Worm (Caenorhabditis elegans): ENCODE results near the gene R07B7.8.

Gene R07B7.8

DNA sequence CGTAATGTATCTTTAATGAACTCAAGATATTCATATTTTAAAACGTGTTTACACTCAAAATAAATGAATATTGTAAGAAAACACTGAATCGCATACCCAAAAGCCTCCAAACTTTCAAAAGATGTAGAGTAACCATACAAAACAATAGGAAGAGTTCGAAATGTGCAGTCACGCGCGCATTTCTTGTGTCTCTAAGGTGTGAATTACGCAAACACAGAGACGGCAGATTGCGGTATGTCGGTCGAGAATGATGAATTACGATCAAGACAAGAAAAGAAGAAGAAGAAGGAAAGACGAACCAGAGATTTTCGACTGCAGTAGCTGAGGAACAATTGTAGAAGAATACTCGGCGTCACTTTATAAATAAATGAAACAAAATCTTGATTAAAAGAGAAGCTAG, 27.3 kb upstream of the R07B7.8 start, which contains the start of gene lhpp-1:
Gene lhpp-1, minus strand, starts transcription at position 354 of the 400 bp plus-strand sequence.
- no peak for TF ChIP-seq hmg-4 (GFP tag; optimal IDR thresholded peaks at IDR 0.05)
- no peak for TF ChIP-seq pes-1 (GFP tag; IDR thresholded peaks at IDR 0.05)
- no peak for TF ChIP-seq tra-4 (tag; optimal IDR thresholded peaks at IDR 0.05)
- no peak for TF ChIP-seq ama-1 (optimal IDR thresholded peaks at IDR 0.05)
- no peak for TF ChIP-seq ceh-36 (tag; optimal IDR thresholded peaks at IDR 0.05)
- TF ChIP-seq flt-1 (GFP tag; IDR thresholded peaks at IDR 0.05), result no peak
- TF ChIP-seq tbx-11 (GFP tag; IDR thresholded peaks at IDR 0.05), result no peak
- no peak for TF ChIP-seq ceh-13 (GFP tag; optimal IDR thresholded peaks at IDR 0.05)
- no peak for TF ChIP-seq sea-1 (GFP tag; conservative IDR thresholded peaks at IDR 0.05)

DNA sequence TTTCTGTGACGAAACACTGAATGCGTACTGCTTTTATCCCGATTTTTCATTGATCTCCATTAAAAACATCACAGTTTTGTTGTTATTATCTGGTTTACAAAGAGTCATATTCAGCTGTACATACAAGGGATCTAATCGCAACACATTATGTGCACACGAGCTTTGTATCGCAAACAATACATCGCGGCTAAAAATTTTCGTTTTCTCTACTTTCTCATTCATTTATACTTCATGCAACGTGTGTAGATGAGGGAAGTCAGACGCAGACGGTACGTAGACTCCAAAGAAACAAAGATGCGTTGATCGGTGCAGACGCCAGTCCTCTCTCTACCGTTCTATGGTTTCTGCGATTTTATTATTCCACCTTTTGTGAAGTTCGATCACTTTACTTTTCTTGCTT, 22.7 kb upstream of the R07B7.8 start, which contains the start of gene nhr-136:
Gene nhr-136, plus strand, starts transcription at position 301 of the 400 bp plus-strand sequence.
- TF ChIP-seq sea-1 (GFP tag; conservative IDR thresholded peaks at IDR 0.05) (no peak), scrt-1 (GFP tag; IDR thresholded peaks at IDR 0.05) (no peak), flt-1 (GFP tag; IDR thresholded peaks at IDR 0.05) (no peak), tbx-11 (GFP tag; IDR thresholded peaks at IDR 0.05) (no peak), hmg-4 (GFP tag; optimal IDR thresholded peaks at IDR 0.05) (no peak), tra-4 (tag; optimal IDR thresholded peaks at IDR 0.05) (no peak), F13C5.2 (tag; optimal IDR thresholded peaks at IDR 0.05) (no peak), ceh-13 (GFP tag; optimal IDR thresholded peaks at IDR 0.05) (no peak), ama-1 (optimal IDR thresholded peaks at IDR 0.05) (no peak), ceh-36 (tag; optimal IDR thresholded peaks at IDR 0.05) (no peak), B0310.2 (tag; optimal IDR thresholded peaks at IDR 0.05) (no peak), pes-1 (GFP tag; IDR thresholded peaks at IDR 0.05) (no peak), tbx-37 (GFP tag; conservative IDR thresholded peaks at IDR 0.05) (no peak), hmbx-1 (tag; optimal IDR thresholded peaks at IDR 0.05) (no peak), hnd-1 (tag; optimal IDR thresholded peaks at IDR 0.05) (no peak), aly-1 (tag; optimal IDR thresholded peaks at IDR 0.05) (no peak), ets-7 (tag; optimal IDR thresholded peaks at IDR 0.05) (no peak)

DNA sequence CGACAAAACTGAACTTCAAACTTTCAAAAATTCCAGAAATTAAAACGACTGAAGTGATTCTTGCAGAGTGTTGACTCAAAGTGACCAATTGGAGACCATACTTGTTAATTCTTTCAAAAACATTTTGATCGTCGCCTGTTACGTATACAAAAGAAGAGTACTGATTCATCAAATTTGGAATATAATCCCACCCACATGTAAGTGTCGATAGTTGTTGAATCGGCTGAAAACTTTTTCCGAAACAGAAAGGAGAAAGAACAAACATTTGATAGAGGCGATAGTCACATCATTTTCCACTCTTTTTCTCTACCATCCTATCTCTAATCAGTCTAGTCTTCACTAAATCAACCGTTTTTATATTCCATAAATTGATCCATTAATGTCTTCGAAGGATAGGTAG, 19.8 kb upstream of the R07B7.8 start, which contains the start of gene nhr-153:
Gene nhr-153, plus strand, starts transcription at position 301 of the 400 bp plus-strand sequence.
- TF ChIP-seq aly-1 (tag; optimal IDR thresholded peaks at IDR 0.05) (no peak), tra-4 (tag; optimal IDR thresholded peaks at IDR 0.05) (no peak), ceh-36 (tag; optimal IDR thresholded peaks at IDR 0.05) (no peak), ets-7 (tag; optimal IDR thresholded peaks at IDR 0.05) (no peak), F13C5.2 (tag; optimal IDR thresholded peaks at IDR 0.05) (no peak), scrt-1 (GFP tag; IDR thresholded peaks at IDR 0.05) (no peak), hmg-4 (GFP tag; optimal IDR thresholded peaks at IDR 0.05) (no peak), hmbx-1 (tag; optimal IDR thresholded peaks at IDR 0.05) (no peak), B0310.2 (tag; optimal IDR thresholded peaks at IDR 0.05) (no peak), tbx-37 (GFP tag; conservative IDR thresholded peaks at IDR 0.05) (no peak), ceh-13 (GFP tag; optimal IDR thresholded peaks at IDR 0.05) (no peak), flt-1 (GFP tag; IDR thresholded peaks at IDR 0.05) (no peak), ama-1 (optimal IDR thresholded peaks at IDR 0.05) (no peak), tbx-11 (GFP tag; IDR thresholded peaks at IDR 0.05) (no peak), sea-1 (GFP tag; conservative IDR thresholded peaks at IDR 0.05) (no peak), pes-1 (GFP tag; IDR thresholded peaks at IDR 0.05) (no peak), hnd-1 (tag; optimal IDR thresholded peaks at IDR 0.05) (no peak)

DNA sequence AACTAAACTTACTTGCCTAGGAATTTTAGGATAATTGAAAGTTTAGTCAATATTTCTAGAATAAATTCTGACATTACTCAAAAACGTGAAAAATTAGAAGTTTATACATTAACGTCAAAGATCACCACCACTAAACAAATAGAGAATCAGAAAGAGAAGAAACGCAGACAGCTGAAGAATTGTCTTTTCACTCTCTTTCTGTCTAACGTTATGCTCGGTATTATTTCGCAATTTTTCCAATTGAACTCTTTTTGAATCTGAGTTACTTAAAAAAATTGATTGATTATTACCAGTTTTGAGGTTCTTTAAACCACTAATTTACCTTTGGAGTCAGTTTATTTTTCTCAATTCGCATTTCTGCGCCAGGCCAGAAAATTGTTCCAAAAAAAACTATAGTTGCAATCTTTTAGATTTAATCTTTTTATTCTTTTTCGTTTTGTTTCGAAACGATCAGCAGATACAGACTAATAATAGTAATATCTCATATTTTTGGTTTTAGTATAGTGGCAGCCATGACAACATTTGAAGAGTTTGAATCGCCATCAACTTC, 16.8 kb upstream of the R07B7.8 start, which contains the start of gene nhr-154:
Gene nhr-154, plus strand, starts transcription at position 500 of the 550 bp plus-strand sequence.
- TF ChIP-seq scrt-1 (GFP tag; IDR thresholded peaks at IDR 0.05) (no peak), tra-4 (tag; optimal IDR thresholded peaks at IDR 0.05) (no peak), sea-1 (GFP tag; conservative IDR thresholded peaks at IDR 0.05) (no peak), ceh-13 (GFP tag; optimal IDR thresholded peaks at IDR 0.05) (no peak), tbx-37 (GFP tag; conservative IDR thresholded peaks at IDR 0.05) (no peak), hnd-1 (tag; optimal IDR thresholded peaks at IDR 0.05) (no peak), F13C5.2 (tag; optimal IDR thresholded peaks at IDR 0.05) (no peak), pes-1 (GFP tag; IDR thresholded peaks at IDR 0.05) (no peak), hmg-4 (GFP tag; optimal IDR thresholded peaks at IDR 0.05) (no peak), ets-7 (tag; optimal IDR thresholded peaks at IDR 0.05) (no peak), B0310.2 (tag; optimal IDR thresholded peaks at IDR 0.05) (no peak), hmbx-1 (tag; optimal IDR thresholded peaks at IDR 0.05) (no peak), aly-1 (tag; optimal IDR thresholded peaks at IDR 0.05) (no peak), ceh-36 (tag; optimal IDR thresholded peaks at IDR 0.05) (no peak), flt-1 (GFP tag; IDR thresholded peaks at IDR 0.05) (no peak)

DNA sequence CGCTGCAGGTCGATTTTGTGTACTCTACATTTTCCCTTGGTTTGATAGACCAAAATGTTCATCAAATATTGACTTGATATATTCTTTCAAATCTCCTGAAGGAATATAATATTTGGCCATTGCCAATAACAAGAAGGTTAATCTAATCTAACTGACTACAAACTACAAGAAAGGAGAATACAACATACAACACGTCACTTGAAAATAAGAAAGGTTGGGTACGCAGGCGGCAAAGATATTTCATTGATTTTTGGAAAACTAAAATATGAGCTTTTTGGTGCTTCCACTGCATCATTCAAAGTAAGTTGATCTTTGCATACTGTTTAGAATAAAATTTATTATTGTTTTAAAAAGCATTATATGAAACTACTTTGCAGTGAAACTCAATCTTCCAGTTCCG, 14.0 kb upstream of the R07B7.8 start, which contains the start of gene nhr-209:
Gene nhr-209, plus strand, starts transcription at position 27 of the 400 bp plus-strand sequence.
- no peak for TF ChIP-seq ama-1 (optimal IDR thresholded peaks at IDR 0.05)

DNA sequence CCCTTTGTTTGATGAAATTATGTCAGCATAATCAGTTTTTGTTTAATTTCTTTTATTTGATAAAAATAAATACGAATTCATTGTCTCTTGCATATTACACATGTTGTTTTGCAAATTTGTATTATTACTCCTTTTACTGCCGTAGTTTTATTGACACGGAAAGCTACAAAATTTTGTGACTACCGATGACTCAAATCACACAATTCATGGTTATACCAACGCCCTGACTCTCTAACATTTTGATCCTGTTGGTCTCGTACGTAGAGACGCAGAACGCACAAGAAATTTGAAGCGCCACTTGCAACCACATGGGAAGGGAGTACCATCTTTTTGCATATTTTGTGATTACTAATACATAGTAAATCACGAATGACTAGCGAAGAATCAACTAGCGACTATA, 11.7 kb upstream of the R07B7.8 start, which contains the start of gene nhr-207:
Gene nhr-207, plus strand, starts transcription at position 282 of the 400 bp plus-strand sequence.
- TF ChIP-seq B0310.2 (tag; optimal IDR thresholded peaks at IDR 0.05), result no peak
- TF ChIP-seq scrt-1 (GFP tag; IDR thresholded peaks at IDR 0.05), result no peak
- no peak for TF ChIP-seq hmbx-1 (tag; optimal IDR thresholded peaks at IDR 0.05)
- no peak for TF ChIP-seq ceh-36 (tag; optimal IDR thresholded peaks at IDR 0.05)
- no peak for TF ChIP-seq ama-1 (optimal IDR thresholded peaks at IDR 0.05)
- no peak for TF ChIP-seq sea-1 (GFP tag; conservative IDR thresholded peaks at IDR 0.05)
- no peak for TF ChIP-seq pes-1 (GFP tag; IDR thresholded peaks at IDR 0.05)
- no peak for TF ChIP-seq tbx-37 (GFP tag; conservative IDR thresholded peaks at IDR 0.05)
- TF ChIP-seq hmg-4 (GFP tag; optimal IDR thresholded peaks at IDR 0.05), result no peak
- TF ChIP-seq tra-4 (tag; optimal IDR thresholded peaks at IDR 0.05), result no peak
- TF ChIP-seq aly-1 (tag; optimal IDR thresholded peaks at IDR 0.05), result no peak
- no peak for TF ChIP-seq hnd-1 (tag; optimal IDR thresholded peaks at IDR 0.05)

DNA sequence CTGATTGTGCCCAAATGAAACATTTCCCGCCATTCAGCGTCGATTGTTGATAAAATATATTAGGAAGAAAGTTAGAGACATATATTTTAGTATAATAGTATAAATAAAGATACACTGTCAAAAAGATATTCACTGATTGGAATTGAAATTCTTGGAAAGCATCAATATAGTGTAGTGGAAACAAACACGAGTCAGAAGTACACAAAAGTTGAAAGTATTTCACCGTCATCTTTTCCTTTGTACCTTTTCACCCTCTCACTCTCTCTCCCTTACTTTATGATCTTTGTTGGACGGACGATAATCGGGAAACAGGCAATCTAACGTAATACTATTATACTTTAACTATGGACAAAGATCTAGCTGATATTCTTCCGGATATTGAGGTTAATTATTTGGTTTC, 9.9 kb upstream of the R07B7.8 start, which contains the start of gene nhr-208:
Gene nhr-208, plus strand, starts transcription at position 288 of the 400 bp plus-strand sequence.
- no peak for TF ChIP-seq tbx-11 (GFP tag; IDR thresholded peaks at IDR 0.05)
- TF ChIP-seq hmg-4 (GFP tag; optimal IDR thresholded peaks at IDR 0.05), result no peak

Measured in whole organism, early embryonic.